Worm (Caenorhabditis elegans) whole organism, young adult: ENCODE data around the gene otub-4.

ENCODE experiments used
- C17E4.6 ChIP-seq: fragments of 200-800 bp; sonication (Bioruptor generic); IDR thresholded peaks from 2 replicates; pipeline ENCODE4 v1.3.6; 2022; ENCODE audit warnings: missing genetic modification reagents, missing genetic modification characterization, missing compliant biosample characterization
- K12H6.12 ChIP-seq: fragments of 200-800 bp; sonication (Bioruptor generic); optimal IDR thresholded peaks from 2 replicates; lab custom pipeline; 2018; ENCODE audit warnings: mild to moderate bottlenecking, missing genetic modification characterization, missing compliant biosample characterization
- Y56A3A.18 ChIP-seq: fragments of 200-800 bp; sonication (Bioruptor generic); IDR thresholded peaks from 2 replicates; pipeline ENCODE4 v1.3.6; 2022; ENCODE audit warnings: missing genetic modification reagents, missing genetic modification characterization, missing compliant biosample characterization
- ama-1 ChIP-seq, 3 experiments: fragments of 150-350 bp in 1 of 3; sonication (generic microtip) in 2 of 3; optimal IDR thresholded peaks; 2 replicates each; lab custom pipeline; 2014 to 2018; ENCODE audit warnings: missing biosample characterization in 2 of 3, missing genetic modification characterization in 2 of 3, missing genetic modification reagents in 2 of 3
- athp-1 ChIP-seq: sonication (generic microtip); optimal IDR thresholded peaks from 2 replicates; lab custom pipeline; 2017; ENCODE audit warnings: mild to moderate bottlenecking, missing genetic modification characterization, missing compliant biosample characterization
- attf-6 ChIP-seq: fragments of 200-800 bp; sonication (Bioruptor generic); IDR thresholded peaks from 2 replicates; pipeline ENCODE4 v1.3.6; 2022; ENCODE audit warnings: missing genetic modification reagents, missing genetic modification characterization, missing compliant biosample characterization
- chd-7 ChIP-seq: sonication (generic microtip); optimal IDR thresholded peaks from 2 replicates; lab custom pipeline; 2016; ENCODE audit warnings: mild to moderate bottlenecking, missing genetic modification characterization, moderate library complexity, missing compliant biosample characterization
- ets-4 ChIP-seq: fragments of 200-800 bp; sonication (Bioruptor generic); optimal IDR thresholded peaks from 2 replicates; lab custom pipeline; 2018; ENCODE audit warnings: mild to moderate bottlenecking, missing genetic modification characterization, missing compliant biosample characterization
- let-526 ChIP-seq: fragments of 200-800 bp; sonication (Bioruptor generic); IDR thresholded peaks from 2 replicates; pipeline ENCODE4 v1.3.6; 2022; ENCODE audit warnings: missing genetic modification reagents, missing genetic modification characterization, missing compliant biosample characterization
- mcd-1 ChIP-seq: fragments of 200-800 bp; sonication (Bioruptor generic); IDR thresholded peaks from 2 replicates; pipeline ENCODE4 v1.3.6; 2022; ENCODE audit warnings: missing genetic modification reagents, missing genetic modification characterization, missing compliant biosample characterization
- sea-2 ChIP-seq: fragments of 200-800 bp; sonication (Bioruptor generic); IDR thresholded peaks from 2 replicates; pipeline ENCODE4 v1.3.6; 2022; ENCODE audit warnings: missing genetic modification characterization, missing compliant biosample characterization
- unc-130 ChIP-seq: sonication (generic microtip); optimal IDR thresholded peaks from 2 replicates; lab custom pipeline; 2016; ENCODE audit warnings: missing genetic modification reagents, missing genetic modification characterization, missing compliant biosample characterization
- unc-62 ChIP-seq: fragments of 150-350 bp; optimal IDR thresholded peaks from 2 replicates; lab custom pipeline; 2014; ENCODE audit warnings: missing biosample characterization, missing genetic modification reagents, missing genetic modification characterization

- TF ChIP-seq attf-6 (peak; percentile 86), let-526 (GFP tag; lab: Robert Waterston, UW) (peak; percentile 46; the same call in 1 of the 2 replicates), sea-2 (no peak), unc-62 (GFP tag; lab: Kevin White, UChicago) (no peak), unc-130 (GFP tag; lab: Kevin White, UChicago) (peak; percentile 78), Y56A3A.18 (GFP tag; lab: Robert Waterston, UW) (peak; percentile 83; the same call in 1 of the 2 replicates), ets-4 (GFP tag; lab: Kevin White, UChicago) (peak; percentile 22), athp-1 (peak; percentile 85), chd-7 (tag; lab: Kevin White, UChicago) (peak; percentile 88), ama-1 (optimal IDR thresholded peaks at IDR 0.05; lab: Kevin White, UChicago) (no peak), ama-1 (GFP tag; optimal IDR thresholded peaks at IDR 0.05; lab: Kevin White, UChicago) (peak; percentile 16 to 77), mcd-1 (GFP tag; lab: Robert Waterston, UW) (peak; percentile 67), C17E4.6 (peak; percentile 88; the same call in 1 of the 2 replicates), K12H6.12 (tag; lab: Kevin White, UChicago) (peak; percentile 51)
Observed at ce11 chrIV:3336585-3336984, 41.3 kb downstream of the otub-4 start, which contains the start of gene F42A6.6.
